Worm (Caenorhabditis elegans): ENCODE data around the gene sel-2.
A peak's percentile ranks its signal among the peaks of the same experiment; 100 is the strongest.

Gene sel-2

DNA sequence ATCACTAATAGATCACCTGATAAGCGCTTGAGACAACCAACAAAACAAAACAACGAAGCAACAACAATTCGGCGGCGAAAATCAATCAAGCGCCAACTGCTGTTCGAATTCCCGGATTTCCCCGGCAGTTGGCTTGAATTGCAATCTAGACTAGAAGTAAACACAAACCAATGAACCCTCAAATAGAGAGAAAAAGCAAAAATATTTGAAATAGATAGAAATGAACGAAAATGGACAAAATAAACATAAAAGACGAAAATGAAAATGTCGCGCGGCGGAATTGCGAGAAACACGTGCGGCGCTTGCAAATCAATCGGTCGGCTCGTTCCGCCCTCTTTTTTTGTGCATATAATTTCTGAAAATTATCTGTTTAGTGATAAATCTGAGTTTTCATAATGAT is 43.7 kb downstream of the sel-2 start, which contains the start of gene idhg-1 (continued):
- TF ChIP-seq ceh-58 (GFP tag; IDR thresholded peaks at IDR 0.05) (no peak), attf-5 (GFP tag; optimal IDR thresholded peaks at IDR 0.05) (peak; percentile 78), hmg-1.2 (GFP tag; IDR thresholded peaks at IDR 0.05) (peak; percentile 61), atf-7 (tag; optimal IDR thresholded peaks at IDR 0.05) (no peak), hsf-1 (GFP tag; IDR thresholded peaks at IDR 0.05) (no peak), ztf-3 (GFP tag; optimal IDR thresholded peaks at IDR 0.05) (no peak), egl-44 (GFP tag; IDR thresholded peaks at IDR 0.05) (0 out of 2 replicates have a peak, but pooled peaks have one; percentile 55), zim-3 (tag; optimal IDR thresholded peaks at IDR 0.05) (peak; percentile 7), pbrm-1 (GFP tag; IDR thresholded peaks at IDR 0.05) (peak; percentile 65), madf-3 (GFP tag; IDR thresholded peaks at IDR 0.05) (no peak), nhr-120 (GFP tag; IDR thresholded peaks at IDR 0.05) (no peak), somi-1 (GFP tag; optimal IDR thresholded peaks at IDR 0.05) (no peak), F49E8.2 (tag; optimal IDR thresholded peaks at IDR 0.05; ENCODE audit: insufficient read depth) (no peak), athp-1 (tag; optimal IDR thresholded peaks at IDR 0.05) (peak; percentile 30), ztf-28 (GFP tag; IDR thresholded peaks at IDR 0.05) (no peak), chd-7 (tag; optimal IDR thresholded peaks at IDR 0.05) (no peak), mel-28 (tag; optimal IDR thresholded peaks at IDR 0.05; ENCODE audit: borderline replicate concordance) (no peak), Y53G8AR.9 (GFP tag; conservative IDR thresholded peaks at IDR 0.05) (no peak), let-526 (GFP tag; IDR thresholded peaks at IDR 0.05) (no peak), mes-4 (tag; optimal IDR thresholded peaks at IDR 0.05) (no peak), dox-1 (GFP tag; IDR thresholded peaks at IDR 0.05) (peak; percentile 71; the same call in 1 of the 2 replicates), tbx-9 (tag; optimal IDR thresholded peaks at IDR 0.05; ENCODE audit: borderline replicate concordance) (no peak), ceh-27 (GFP tag; optimal IDR thresholded peaks at IDR 0.05) (peak; percentile 34), F22D6.2 (tag; optimal IDR thresholded peaks at IDR 0.05) (peak; percentile 8), tbp1 (GFP tag; optimal IDR thresholded peaks at IDR 0.05) (peak; percentile 53), C06A6.2 (GFP tag; conservative IDR thresholded peaks at IDR 0.05) (no peak), attf-6 (GFP tag; IDR thresholded peaks at IDR 0.05) (no peak), snpc-1.1 (tag; optimal IDR thresholded peaks at IDR 0.05; ENCODE audit: insufficient read depth) (no peak), Y95B8A.8 (GFP tag; IDR thresholded peaks at IDR 0.05) (no peak), lin-54 (GFP tag; optimal IDR thresholded peaks at IDR 0.05) (peak; percentile 55), lsl-1 (GFP tag; optimal IDR thresholded peaks at IDR 0.05) (peak; percentile 42), ets-4 (GFP tag; optimal IDR thresholded peaks at IDR 0.05) (no peak), nfya-2 (GFP tag; IDR thresholded peaks at IDR 0.05) (no peak), nfyb-1 (GFP tag; IDR thresholded peaks at IDR 0.05) (peak; percentile 64), him-1 (tag; optimal IDR thresholded peaks at IDR 0.05) (peak; percentile 80), sea-2 (GFP tag; IDR thresholded peaks at IDR 0.05) (no peak), ceh-79 (tag; optimal IDR thresholded peaks at IDR 0.05) (no peak), egrh-3 (GFP tag; IDR thresholded peaks at IDR 0.05) (no peak), madf-6 (GFP tag; IDR thresholded peaks at IDR 0.05) (peak; percentile 74), pha-4 (tag; optimal IDR thresholded peaks at IDR 0.05) (no peak), unc-62 (GFP tag; optimal IDR thresholded peaks at IDR 0.05) (no peak), K11D2.4 (GFP tag; IDR thresholded peaks at IDR 0.05) (no peak), F39B2.1 (GFP tag; IDR thresholded peaks at IDR 0.05) (no peak), unc-130 (GFP tag; optimal IDR thresholded peaks at IDR 0.05) (peak; percentile 65), cebp-2 (GFP tag; IDR thresholded peaks at IDR 0.05) (no peak), nhr-80 (tag; optimal IDR thresholded peaks at IDR 0.05) (peak; percentile 59), aptf-3 (GFP tag; IDR thresholded peaks at IDR 0.05) (no peak), lin-40 (tag; optimal IDR thresholded peaks at IDR 0.05) (peak; percentile 51), D2030.7 (GFP tag; IDR thresholded peaks at IDR 0.05) (no peak)
